Fruit fly (Drosophila melanogaster): ENCODE data around the gene CG14322.

The CG14322 gene

DNA sequence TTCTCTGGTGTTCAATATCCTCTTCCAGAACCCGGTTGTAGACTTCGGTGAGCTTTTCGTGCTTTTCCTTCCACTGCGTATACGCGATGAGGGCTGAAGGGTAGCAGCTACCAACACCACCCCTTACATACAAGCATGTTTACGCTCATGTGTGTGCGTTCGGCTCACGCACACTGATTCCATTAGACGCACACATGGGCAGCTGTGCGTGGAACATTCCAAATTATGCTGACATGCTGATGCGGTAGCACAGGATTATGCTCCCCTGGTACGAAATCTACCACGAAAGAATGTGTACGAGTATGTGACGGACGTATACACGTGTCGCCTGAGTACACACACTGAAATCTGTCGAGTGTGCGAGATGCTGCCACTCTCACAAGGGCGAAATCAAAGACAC is 43.8 kb upstream of the CG14322 start (continued):
- no peak for TF ChIP-seq vnd (GFP tag; IDR thresholded peaks at IDR 0.05; ENCODE audit: partially characterized antibody)
- TF ChIP-seq CG15696 (tag; optimal IDR thresholded peaks at IDR 0.05), result no peak
- no peak for TF ChIP-seq Dip3 (GFP tag; optimal IDR thresholded peaks at IDR 0.05)
- no peak for TF ChIP-seq zf30C (GFP tag; optimal IDR thresholded peaks at IDR 0.05)
- no peak for TF ChIP-seq da (GFP tag; optimal IDR thresholded peaks at IDR 0.05)
- no peak for TF ChIP-seq CG31441 (GFP tag; IDR thresholded peaks at IDR 0.05)
- peak; percentile 35; the same call in 1 of the 2 replicates for TF ChIP-seq unc-4 (GFP tag; IDR thresholded peaks at IDR 0.05; ENCODE audit: partially characterized antibody)
- no peak for TF ChIP-seq run (tag; optimal IDR thresholded peaks at IDR 0.05)
- TF ChIP-seq ttk (GFP tag; IDR thresholded peaks at IDR 0.05), result peak; percentile 81
- no peak for TF ChIP-seq peb (GFP tag; IDR thresholded peaks at IDR 0.05)
- TF ChIP-seq CG2875 (GFP tag; optimal IDR thresholded peaks at IDR 0.05), result no peak
- TF ChIP-seq B-H2 (GFP tag; optimal IDR thresholded peaks at IDR 0.05), result no peak
- no peak for TF ChIP-seq grn (GFP tag; optimal IDR thresholded peaks at IDR 0.05)
- peak; percentile 23; the same call in 1 of the 2 replicates for TF ChIP-seq amos (GFP tag; IDR thresholded peaks at IDR 0.05; ENCODE audit: partially characterized antibody)
- TF ChIP-seq Dll (GFP tag; IDR thresholded peaks at IDR 0.05; ENCODE audit: partially characterized antibody), result 0 out of 4 replicates have a peak, but pooled peaks have one; percentile 34
- TF ChIP-seq Max (GFP tag; optimal IDR thresholded peaks at IDR 0.05), result no peak
- no peak for TF ChIP-seq lola (GFP tag; optimal IDR thresholded peaks at IDR 0.05)
- no peak for TF ChIP-seq CG4282 (GFP tag; optimal IDR thresholded peaks at IDR 0.05)
- no peak for TF ChIP-seq eve (GFP tag; optimal IDR thresholded peaks at IDR 0.05)
- TF ChIP-seq shn (GFP tag; optimal IDR thresholded peaks at IDR 0.05), result no peak
- TF ChIP-seq nerfin-1 (tag; optimal IDR thresholded peaks at IDR 0.05), result peak; percentile 94
- TF ChIP-seq bowl (GFP tag; IDR thresholded peaks at IDR 0.05), result no peak
- TF ChIP-seq Hsf (GFP tag; optimal IDR thresholded peaks at IDR 0.05), result no peak
- TF ChIP-seq CG14014 (GFP tag; IDR thresholded peaks at IDR 0.05), result no peak
- TF ChIP-seq fd96Cb (tag; optimal IDR thresholded peaks at IDR 0.05), result no peak
- TF ChIP-seq CG34422 (GFP tag; IDR thresholded peaks at IDR 0.05), result no peak
- no peak for TF ChIP-seq pnt (GFP tag; optimal IDR thresholded peaks at IDR 0.05)
- TF ChIP-seq CG6791 (GFP tag; IDR thresholded peaks at IDR 0.05; ENCODE audit: partially characterized antibody), result peak; percentile 61; the same call in 2 of the 3 replicates
- TF ChIP-seq CG6654 (GFP tag; optimal IDR thresholded peaks at IDR 0.05), result no peak
- no peak for TF ChIP-seq CG10267 (tag; optimal IDR thresholded peaks at IDR 0.05)
- no peak for TF ChIP-seq Hr78 (GFP tag; optimal IDR thresholded peaks at IDR 0.05)
- no peak for TF ChIP-seq CG7963 (GFP tag; IDR thresholded peaks at IDR 0.05; ENCODE audit: partially characterized antibody)
- TF ChIP-seq CG17328 (GFP tag; IDR thresholded peaks at IDR 0.05), result no peak
- no peak for TF ChIP-seq CG3838 (GFP tag; optimal IDR thresholded peaks at IDR 0.05)
- no peak for TF ChIP-seq CG12942 (GFP tag; optimal IDR thresholded peaks at IDR 0.05)
- no peak for TF ChIP-seq CG9817 (tag; optimal IDR thresholded peaks at IDR 0.05)
- TF ChIP-seq CG15601 (tag; optimal IDR thresholded peaks at IDR 0.05), result no peak
- no peak for TF ChIP-seq CG6813 (GFP tag; optimal IDR thresholded peaks at IDR 0.05)
- 0 out of 2 replicates have a peak, but pooled peaks have one; percentile 35 for TF ChIP-seq bbx (GFP tag; IDR thresholded peaks at IDR 0.05; ENCODE audit: partially characterized antibody)
- TF ChIP-seq CG7745 (tag; optimal IDR thresholded peaks at IDR 0.05), result no peak
- TF ChIP-seq CG12391 (tag; optimal IDR thresholded peaks at IDR 0.05), result no peak
- no peak for TF ChIP-seq CG15011 (GFP tag; optimal IDR thresholded peaks at IDR 0.05)
- TF ChIP-seq Nf-YA (GFP tag; IDR thresholded peaks at IDR 0.05), result no peak
- no peak for TF ChIP-seq CG7786 (GFP tag; optimal IDR thresholded peaks at IDR 0.05)
- no peak for TF ChIP-seq Mad (GFP tag; optimal IDR thresholded peaks at IDR 0.05)
- TF ChIP-seq ewg (GFP tag; optimal IDR thresholded peaks at IDR 0.05), result no peak
- no peak for TF ChIP-seq gem (tag; optimal IDR thresholded peaks at IDR 0.05)
- TF ChIP-seq sqz (GFP tag; optimal IDR thresholded peaks at IDR 0.05), result no peak
- TF ChIP-seq twi (tag; optimal IDR thresholded peaks at IDR 0.05), result peak; percentile 94
- no peak for TF ChIP-seq C15 (GFP tag; IDR thresholded peaks at IDR 0.05)
